Fruit fly (Drosophila melanogaster) whole organism, embryonic: ENCODE data around the gene fit.

Source experiments
- Atf6 ChIP-seq: fragments of 200-800 bp; sonication (Bioruptor generic); IDR thresholded peaks from 2 replicates; pipeline ENCODE4 v1.3.6; 2022; ENCODE audit warnings: missing biosample characterization, missing genetic modification characterization
- Awh ChIP-seq: fragments of 200-800 bp; sonication (Bioruptor generic); IDR thresholded peaks from 2 replicates; pipeline ENCODE4, ENCODE4 v1.3.6; 2022; ENCODE audit warnings: missing biosample characterization, missing genetic modification characterization
- B-H1 ChIP-seq: fragments of 200-800 bp; sonication (Bioruptor generic); IDR thresholded peaks from 3 replicates; pipeline ENCODE4 v1.3.6; 2022; ENCODE audit warnings: missing biosample characterization, missing genetic modification characterization
- CG11085 ChIP-seq: fragments of 200-800 bp; sonication (Bioruptor generic); IDR thresholded peaks from 2 replicates; pipeline ENCODE4 v1.3.6; 2022; ENCODE audit warnings: missing biosample characterization, missing genetic modification characterization
- CG11456 ChIP-seq: fragments of 200-800 bp; sonication (Bioruptor generic); IDR thresholded peaks from 3 replicates; pipeline ENCODE4 v1.3.6; 2022; ENCODE audit warnings: missing biosample characterization, missing genetic modification characterization
- CG11560 ChIP-seq: fragments of 200-800 bp; sonication (Bioruptor generic); IDR thresholded peaks from 3 replicates; pipeline ENCODE4 v1.3.6; 2022; ENCODE audit warnings: missing biosample characterization, missing genetic modification characterization
- CG12071 ChIP-seq: fragments of 200-800 bp; sonication (Bioruptor generic); optimal IDR thresholded peaks from 3 replicates; lab custom pipeline; 2018; ENCODE audit warnings: missing biosample characterization, mild to moderate bottlenecking, missing genetic modification characterization
- CG12219 ChIP-seq: fragments of 200-800 bp; sonication (Bioruptor generic); optimal IDR thresholded peaks from 3 replicates; lab custom pipeline; 2018; ENCODE audit warnings: missing biosample characterization, mild to moderate bottlenecking, missing genetic modification characterization
- CG1602 ChIP-seq: fragments of 200-800 bp; sonication (Bioruptor generic); optimal IDR thresholded peaks from 3 replicates; lab custom pipeline; 2016; ENCODE audit warnings: missing biosample characterization, missing genetic modification characterization
- CG17385 ChIP-seq: fragments of 200-800 bp; sonication (Bioruptor generic); optimal IDR thresholded peaks from 3 replicates; lab custom pipeline; 2018; ENCODE audit warnings: missing biosample characterization, mild to moderate bottlenecking, missing genetic modification characterization
- CG17829 ChIP-seq: fragments of 200-800 bp; optimal IDR thresholded peaks from 2 replicates; lab custom pipeline; 2019; ENCODE audit warnings: missing biosample characterization, mild to moderate bottlenecking, missing genetic modification characterization, moderate library complexity
- CG3847 ChIP-seq: fragments of 200-800 bp; sonication (Bioruptor generic); IDR thresholded peaks from 2 replicates; pipeline ENCODE4 v1.3.6; 2022; ENCODE audit warnings: missing biosample characterization, missing genetic modification characterization
- CG6765 ChIP-seq: fragments of 200-800 bp; sonication (Bioruptor generic); optimal IDR thresholded peaks from 3 replicates; lab custom pipeline; 2017; ENCODE audit warnings: missing biosample characterization, mild to moderate bottlenecking, missing genetic modification characterization
- CG8388 ChIP-seq: fragments of 200-800 bp; sonication (Bioruptor generic); optimal IDR thresholded peaks from 2 replicates; lab custom pipeline; 2019; ENCODE audit warnings: missing biosample characterization, mild to moderate bottlenecking, missing genetic modification characterization, moderate library complexity
- CG8478 ChIP-seq: fragments of >200 bp; optimal IDR thresholded peaks from 2 replicates; lab custom pipeline; 2018
- Chrac-16 ChIP-seq: fragments of 200-800 bp; sonication (Bioruptor generic); optimal IDR thresholded peaks from 3 replicates; lab custom pipeline; 2016; ENCODE audit warnings: missing biosample characterization, missing genetic modification characterization
- E2f2 ChIP-seq: fragments of 200-800 bp; sonication (Bioruptor generic); IDR thresholded peaks from 2 replicates; pipeline ENCODE4 v1.3.6; 2022; ENCODE audit warnings: missing biosample characterization, missing genetic modification characterization
- Hmx ChIP-seq: fragments of 200-800 bp; sonication (Bioruptor generic); optimal IDR thresholded peaks from 2 replicates; lab custom pipeline; 2016; ENCODE audit warnings: missing biosample characterization, missing genetic modification characterization
- Jarid2 ChIP-seq: fragments of 200-800 bp; sonication (Bioruptor generic); optimal IDR thresholded peaks from 3 replicates; lab custom pipeline; 2017; ENCODE audit warnings: mild to moderate bottlenecking, missing biosample characterization, missing genetic modification reagents, missing genetic modification characterization
- Lpt ChIP-seq: fragments of >200 bp; optimal IDR thresholded peaks from 2 replicates; lab custom pipeline; 2018; ENCODE audit warnings: missing biosample characterization, missing genetic modification characterization
- Max ChIP-seq: fragments of 200-800 bp; sonication (Bioruptor generic); optimal IDR thresholded peaks from 2 replicates; lab custom pipeline; 2016; ENCODE audit warnings: missing biosample characterization, mild to moderate bottlenecking, missing genetic modification characterization
- NfI ChIP-seq: fragments of 200-800 bp; sonication (Bioruptor generic); optimal IDR thresholded peaks from 3 replicates; lab custom pipeline; 2018; ENCODE audit warnings: missing biosample characterization, mild to moderate bottlenecking, missing genetic modification characterization, moderate library complexity
- Oli ChIP-seq: fragments of 200-800 bp; sonication (Bioruptor generic); optimal IDR thresholded peaks from 2 replicates; lab custom pipeline; 2018; ENCODE audit warnings: missing biosample characterization, mild to moderate bottlenecking, missing genetic modification characterization, moderate library complexity
- Opbp ChIP-seq: fragments of 200-800 bp; sonication (Bioruptor generic); IDR thresholded peaks from 3 replicates; pipeline ENCODE4 v1.3.6; 2022; ENCODE audit warnings: missing biosample characterization, missing genetic modification characterization; ENCODE audit not compliant: partially characterized antibody
- PHDP ChIP-seq: fragments of 200-800 bp; sonication (Bioruptor generic); optimal IDR thresholded peaks from 3 replicates; lab custom pipeline; 2018; ENCODE audit warnings: missing biosample characterization, mild to moderate bottlenecking, missing genetic modification characterization, moderate library complexity
- Poxn ChIP-seq: fragments of 200-800 bp; sonication (Bioruptor generic); IDR thresholded peaks from 2 replicates; pipeline ENCODE4 v1.3.6; 2022; ENCODE audit warnings: missing biosample characterization, missing genetic modification characterization
- Rx ChIP-seq: fragments of 200-800 bp; sonication (Bioruptor generic); IDR thresholded peaks from 2 replicates; pipeline ENCODE4 v1.3.6; 2022; ENCODE audit warnings: missing biosample characterization, missing genetic modification characterization
- Scr ChIP-seq: fragments of 200-800 bp; sonication (Bioruptor generic); IDR thresholded peaks from 2 replicates; pipeline ENCODE4 v1.3.6; 2022; ENCODE audit warnings: missing biosample characterization, missing genetic modification characterization; ENCODE audit not compliant: partially characterized antibody
- Six4 ChIP-seq: fragments of 200-800 bp; sonication (Bioruptor generic); optimal IDR thresholded peaks from 2 replicates; lab custom pipeline; 2016; ENCODE audit warnings: missing biosample characterization, missing genetic modification characterization
- Sry-δ ChIP-seq: fragments of 200-800 bp; sonication (Bioruptor generic); optimal IDR thresholded peaks from 2 replicates; lab custom pipeline; 2016; ENCODE audit warnings: missing biosample characterization, missing genetic modification characterization
- ac ChIP-seq: fragments of 200-800 bp; sonication (Bioruptor generic); optimal IDR thresholded peaks from 3 replicates; lab custom pipeline; 2017; ENCODE audit warnings: missing biosample characterization, mild to moderate bottlenecking, missing genetic modification characterization
- cad ChIP-seq: fragments of >200 bp; optimal IDR thresholded peaks from 2 replicates; lab custom pipeline; 2017; ENCODE audit warnings: missing biosample characterization, missing genetic modification characterization
- crol ChIP-seq: fragments of 200-800 bp; sonication (Bioruptor generic); IDR thresholded peaks from 2 replicates; pipeline ENCODE4 v1.3.6; 2022; ENCODE audit warnings: missing biosample characterization, missing genetic modification characterization
- da ChIP-seq: fragments of 200-800 bp; sonication (Bioruptor generic); optimal IDR thresholded peaks from 2 replicates; lab custom pipeline; 2016; ENCODE audit warnings: missing biosample characterization, missing genetic modification characterization
- dan ChIP-seq: fragments of 200-800 bp; sonication (Bioruptor generic); IDR thresholded peaks from 2 replicates; pipeline ENCODE4 v1.3.6; 2022; ENCODE audit warnings: missing biosample characterization, missing genetic modification characterization
- dimm ChIP-seq: fragments of 200-800 bp; sonication (Bioruptor generic); IDR thresholded peaks from 2 replicates; pipeline ENCODE4 v1.3.6; 2022; ENCODE audit warnings: missing biosample characterization, missing genetic modification characterization
- fru ChIP-seq: fragments of >200 bp; optimal IDR thresholded peaks from 2 replicates; lab custom pipeline; 2017
- gem ChIP-seq: fragments of 200-800 bp; sonication (Bioruptor generic); optimal IDR thresholded peaks from 2 replicates; lab custom pipeline; 2019; ENCODE audit warnings: missing biosample characterization, mild to moderate bottlenecking, missing genetic modification characterization, moderate library complexity
- kah ChIP-seq: fragments of 200-800 bp; sonication (Bioruptor generic); optimal IDR thresholded peaks from 2 replicates; lab custom pipeline; 2018; ENCODE audit warnings: missing biosample characterization, mild to moderate bottlenecking, missing genetic modification characterization
- ken ChIP-seq: fragments of 200-800 bp; sonication (Bioruptor generic); IDR thresholded peaks from 3 replicates; pipeline ENCODE4 v1.3.6; 2022; ENCODE audit warnings: missing biosample characterization, missing genetic modification characterization
- lab ChIP-seq: fragments of 200-800 bp; sonication (Bioruptor generic); optimal IDR thresholded peaks from 3 replicates; lab custom pipeline; 2017; ENCODE audit warnings: missing biosample characterization, missing genetic modification characterization, mild to moderate bottlenecking, moderate library complexity, missing genetic modification reagents
- lilli ChIP-seq: fragments of 200-800 bp; sonication (Bioruptor generic); optimal IDR thresholded peaks from 3 replicates; lab custom pipeline; 2016; ENCODE audit warnings: missing biosample characterization, missing genetic modification characterization
- mirr ChIP-seq: fragments of 200-800 bp; sonication (Bioruptor generic); optimal IDR thresholded peaks from 3 replicates; lab custom pipeline; 2018; ENCODE audit warnings: missing biosample characterization, mild to moderate bottlenecking, missing genetic modification characterization
- nau ChIP-seq: fragments of 200-800 bp; sonication (Bioruptor generic); optimal IDR thresholded peaks from 3 replicates; lab custom pipeline; 2017; ENCODE audit warnings: missing biosample characterization, mild to moderate bottlenecking, missing genetic modification characterization, missing genetic modification reagents
- oc ChIP-seq: fragments of 200-800 bp; sonication (Bioruptor generic); optimal IDR thresholded peaks from 2 replicates; lab custom pipeline; 2018; ENCODE audit warnings: missing biosample characterization, mild to moderate bottlenecking, missing genetic modification characterization, moderate library complexity
- otp ChIP-seq: fragments of 200-800 bp; sonication (Bioruptor generic); IDR thresholded peaks from 3 replicates; pipeline ENCODE4, ENCODE4 v1.3.6; 2022; ENCODE audit warnings: missing biosample characterization, missing genetic modification characterization
- pros ChIP-seq: fragments of 200-800 bp; sonication (Bioruptor generic); optimal IDR thresholded peaks from 3 replicates; lab custom pipeline; 2019; ENCODE audit warnings: missing biosample characterization, mild to moderate bottlenecking, missing genetic modification characterization, moderate library complexity
- ro ChIP-seq: fragments of 200-800 bp; sonication (Bioruptor generic); IDR thresholded peaks from 2 replicates; pipeline ENCODE4 v1.3.6; 2022; ENCODE audit warnings: missing biosample characterization, missing genetic modification characterization
- sd ChIP-seq: fragments of 200-800 bp; sonication (Bioruptor generic); optimal IDR thresholded peaks from 3 replicates; lab custom pipeline; 2018; ENCODE audit warnings: missing biosample characterization, mild to moderate bottlenecking, missing genetic modification characterization, moderate library complexity
- sim ChIP-seq: fragments of 200-800 bp; sonication (Bioruptor generic); IDR thresholded peaks from 2 replicates; pipeline ENCODE4 v1.3.6; 2022; ENCODE audit warnings: missing biosample characterization, missing genetic modification characterization
- ssp ChIP-seq: fragments of 200-800 bp; sonication (Bioruptor generic); IDR thresholded peaks from 2 replicates; pipeline ENCODE4 v1.3.6; 2022; ENCODE audit warnings: missing biosample characterization, missing genetic modification characterization
- stc ChIP-seq: fragments of 200-800 bp; sonication (Bioruptor generic); IDR thresholded peaks from 2 replicates; pipeline ENCODE4 v1.3.6; 2022; ENCODE audit warnings: missing biosample characterization, missing genetic modification characterization
- vvl ChIP-seq: fragments of 200-800 bp; sonication (Bioruptor generic); IDR thresholded peaks from 2 replicates; pipeline ENCODE4 v1.3.6; 2022; ENCODE audit warnings: missing biosample characterization, missing genetic modification characterization

The fit gene

dm6 chr3R:21848987-21849442 lies 35.2 kb downstream of the fit start (continued):
- TF ChIP-seq mirr (GFP tag; lab: Kevin White, UChicago) (no peak), Sry-δ (peak; percentile 33), Six4 (peak; percentile 75), otp (GFP tag; lab: Robert Waterston, UW) (no peak), stc (GFP tag; lab: Robert Waterston, UW) (no peak), sim (GFP tag; lab: Robert Waterston, UW) (peak; percentile 51), dan (GFP tag; lab: Robert Waterston, UW) (no peak), da (GFP tag; lab: Kevin White, UChicago) (no peak), CG12219 (GFP tag; lab: Kevin White, UChicago) (peak; percentile 34), Poxn (GFP tag; lab: Robert Waterston, UW) (no peak), kah (GFP tag; lab: Kevin White, UChicago) (peak; percentile 28), CG11560 (no peak), lilli (GFP tag; lab: Kevin White, UChicago) (peak; percentile 44), vvl (GFP tag; lab: Robert Waterston, UW) (no peak), CG12071 (GFP tag; lab: Kevin White, UChicago) (peak; percentile 8), oc (tag; lab: Kevin White, UChicago) (no peak), CG17829 (tag; lab: Kevin White, UChicago) (peak; percentile 78), Jarid2 (GFP tag; lab: Kevin White, UChicago) (peak; percentile 17), ac (GFP tag; lab: Kevin White, UChicago) (peak; percentile 53), crol (GFP tag; lab: Robert Waterston, UW) (no peak), cad (GFP tag; lab: Kevin White, UChicago) (no peak), B-H1 (GFP tag; lab: Robert Waterston, UW) (no peak), Oli (tag; lab: Kevin White, UChicago) (peak; percentile 78), CG6765 (GFP tag; lab: Kevin White, UChicago) (no peak), ro (no peak; the same call in 1 of the 2 replicates), Scr (GFP tag; lab: Robert Waterston, UW) (no peak), E2f2 (GFP tag; lab: Robert Waterston, UW) (no peak), CG11085 (GFP tag; lab: Robert Waterston, UW) (no peak), Chrac-16 (GFP tag; lab: Kevin White, UChicago) (peak; percentile 54), Max (GFP tag; lab: Kevin White, UChicago) (peak; percentile 57), Rx (GFP tag; lab: Robert Waterston, UW) (no peak), Lpt (no peak), CG11456 (GFP tag; lab: Robert Waterston, UW) (no peak), nau (GFP tag; lab: Kevin White, UChicago) (peak; percentile 53), CG8478 (lab: Kevin White, UChicago) (no peak), gem (tag; lab: Kevin White, UChicago) (peak; percentile 86), fru (lab: Kevin White, UChicago) (no peak), ssp (peak; percentile 27; the same call in 1 of the 2 replicates), PHDP (tag; lab: Kevin White, UChicago) (peak; percentile 56), sd (tag; lab: Kevin White, UChicago) (no peak), Awh (GFP tag; lab: Robert Waterston, UW) (no peak), CG8388 (peak; percentile 77), CG1602 (GFP tag; lab: Kevin White, UChicago) (peak; percentile 71), ken (no peak), NfI (GFP tag; lab: Kevin White, UChicago) (peak; percentile 43), lab (GFP tag; lab: Kevin White, UChicago) (peak; percentile 72), Opbp (GFP tag; lab: Robert Waterston, UW) (no peak), Hmx (GFP tag; lab: Kevin White, UChicago) (peak; percentile 36), CG3847 (GFP tag; lab: Robert Waterston, UW) (peak; percentile 20; the same call in 1 of the 2 replicates), pros (no peak), Atf6 (GFP tag; lab: Robert Waterston, UW) (no peak), dimm (GFP tag; lab: Robert Waterston, UW) (no peak), CG17385 (GFP tag; lab: Kevin White, UChicago) (peak; percentile 65)
